Fruit fly (Drosophila melanogaster): ENCODE data around the gene Cpr72Ec.

Gene Cpr72Ec

DNA sequence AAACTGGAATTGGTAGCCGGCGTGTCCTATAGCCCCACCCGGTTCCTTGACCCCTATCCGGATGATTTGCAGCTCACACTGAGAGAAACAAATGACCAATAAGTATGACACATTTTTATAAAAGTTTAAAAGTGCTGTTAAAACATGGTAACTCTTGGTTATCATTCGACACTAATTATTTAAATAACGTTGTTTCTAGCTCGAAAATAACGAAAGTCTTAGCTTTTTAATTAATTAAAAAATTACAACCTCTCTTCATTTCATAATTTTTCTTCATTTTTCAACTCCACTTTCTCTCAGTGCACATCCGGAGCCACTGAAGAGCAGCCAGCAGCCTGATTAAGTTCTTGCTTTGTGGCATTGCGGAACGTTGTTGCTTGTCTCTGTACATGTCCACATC, 3.0 kb downstream of the Cpr72Ec start (continued):
- TF ChIP-seq Med (GFP tag) (peak; percentile 44), Kr (GFP tag; optimal IDR thresholded peaks at IDR 0.05) (no peak), fru (optimal IDR thresholded peaks at IDR 0.05) (no peak), gcm2 (GFP tag; optimal IDR thresholded peaks at IDR 0.05) (no peak), CG2712 (tag; optimal IDR thresholded peaks at IDR 0.05) (no peak), CG12236 (GFP tag; optimal IDR thresholded peaks at IDR 0.05) (no peak), hkb (optimal IDR thresholded peaks at IDR 0.05) (no peak), hkb (GFP tag; IDR thresholded peaks at IDR 0.05) (no peak), eyg (GFP tag; optimal IDR thresholded peaks at IDR 0.05) (no peak), CG7839 (tag; optimal IDR thresholded peaks at IDR 0.05) (peak; percentile 8), nerfin-1 (tag; optimal IDR thresholded peaks at IDR 0.05) (no peak), CG16863 (GFP tag; optimal IDR thresholded peaks at IDR 0.05) (no peak), da (GFP tag; optimal IDR thresholded peaks at IDR 0.05) (no peak), Oaz (GFP tag; IDR thresholded peaks at IDR 0.05) (no peak), CG8290 (GFP tag; optimal IDR thresholded peaks at IDR 0.05) (no peak), CG8290 (tag; optimal IDR thresholded peaks at IDR 0.05) (no peak), CG34422 (GFP tag; IDR thresholded peaks at IDR 0.05) (no peak), Hsf (GFP tag; optimal IDR thresholded peaks at IDR 0.05) (peak; percentile 6), wdn (GFP tag; IDR thresholded peaks at IDR 0.05) (no peak), CG10431 (GFP tag; optimal IDR thresholded peaks at IDR 0.05) (no peak), hb (GFP tag; IDR thresholded peaks at IDR 0.05; ENCODE audit: partially characterized antibody) (no peak), HmgD (GFP tag; optimal IDR thresholded peaks at IDR 0.05) (no peak), HmgZ (tag; optimal IDR thresholded peaks at IDR 0.05) (no peak), Sox100B (GFP tag; optimal IDR thresholded peaks at IDR 0.05) (peak; percentile 6)

DNA sequence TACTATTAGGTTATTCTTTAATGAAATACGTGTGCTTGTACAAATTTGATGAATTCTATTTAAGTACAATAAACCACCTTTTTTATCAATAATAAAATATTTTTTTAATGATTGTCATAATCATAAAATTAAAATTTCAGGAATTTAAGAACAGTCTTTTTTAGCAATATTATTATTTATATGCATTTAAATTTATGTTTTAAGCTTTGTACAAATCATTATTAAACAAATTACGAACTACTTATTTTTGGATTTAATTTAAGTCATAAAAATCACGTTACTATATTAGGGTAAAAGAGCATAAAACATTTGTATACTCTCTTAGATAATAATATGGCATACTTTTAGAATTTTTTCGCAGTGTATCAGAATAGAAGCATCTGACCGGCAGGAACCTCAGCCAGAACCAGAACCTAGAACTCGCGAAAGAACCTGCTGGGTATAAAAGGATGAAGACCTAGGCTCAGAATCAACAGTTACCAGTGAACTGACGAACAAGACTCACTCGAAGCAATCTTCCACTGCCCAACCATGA, 5.0 kb downstream of the Cpr72Ec start, which contains the start of gene Cpr72Ea:
Cpr72Ea (plus strand) TSS at position 485 of the 535 bp plus-strand sequence.
- TF ChIP-seq br (optimal IDR thresholded peaks at IDR 0.05), result no peak

DNA sequence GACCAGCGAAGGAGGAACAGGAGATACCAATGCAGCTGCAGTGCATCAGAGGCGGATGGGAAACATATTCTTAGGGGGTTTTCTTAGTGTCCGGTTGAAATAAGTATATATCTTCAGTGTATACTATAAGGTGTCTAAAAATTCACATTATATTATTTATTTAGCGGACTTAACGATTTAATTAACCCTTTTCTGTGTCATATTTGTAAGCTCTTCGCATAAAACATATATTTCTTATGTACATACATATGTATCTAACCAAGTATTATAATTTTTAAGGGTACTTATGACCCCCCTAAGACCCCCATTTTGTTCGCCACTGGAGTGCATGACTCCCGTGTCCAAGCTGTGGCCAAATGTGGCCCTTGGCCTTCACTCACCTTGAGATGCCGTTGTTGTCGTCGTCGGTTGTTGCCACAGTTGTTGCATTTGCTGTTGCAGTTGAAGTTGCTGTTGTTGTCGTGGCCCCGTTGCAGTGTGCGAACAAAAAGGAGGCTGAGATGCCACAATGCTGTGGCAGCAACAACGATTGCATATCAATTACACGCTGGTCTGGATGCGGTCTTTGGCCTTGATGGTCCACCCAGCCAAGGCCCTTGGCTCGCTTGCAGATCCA, 5.8 kb downstream of the Cpr72Ec start:
- TF ChIP-seq CG13296 (GFP tag; optimal IDR thresholded peaks at IDR 0.05), result no peak
- 0 out of 3 replicates have a peak, but pooled peaks have one; percentile 28 for TF ChIP-seq hb (GFP tag; IDR thresholded peaks at IDR 0.05; ENCODE audit: partially characterized antibody)
- TF ChIP-seq gt (GFP tag; IDR thresholded peaks at IDR 0.05), result no peak
- TF ChIP-seq Drgx (GFP tag; IDR thresholded peaks at IDR 0.05), result peak; percentile 21; the same call in 1 of the 2 replicates
- TF ChIP-seq CG9932 (GFP tag; IDR thresholded peaks at IDR 0.05), result 0 out of 2 replicates have a peak, but pooled peaks have one; percentile 12
- TF ChIP-seq zen (tag; optimal IDR thresholded peaks at IDR 0.05), result no peak
- no peak for TF ChIP-seq tup (GFP tag; optimal IDR thresholded peaks at IDR 0.05)
- TF ChIP-seq Dbx (GFP tag; IDR thresholded peaks at IDR 0.05), result 0 out of 3 replicates have a peak, but pooled peaks have one; percentile 12
- no peak for TF ChIP-seq ranshi (GFP tag; IDR thresholded peaks at IDR 0.05)
- peak; percentile 7; the same call in 1 of the 2 replicates for TF ChIP-seq CG3847 (GFP tag; IDR thresholded peaks at IDR 0.05)
- TF ChIP-seq CG10267 (tag; optimal IDR thresholded peaks at IDR 0.05), result no peak
- no peak for TF ChIP-seq org-1 (GFP tag; optimal IDR thresholded peaks at IDR 0.05)
- no peak for TF ChIP-seq CG3407 (GFP tag; optimal IDR thresholded peaks at IDR 0.05)
- TF ChIP-seq CG8478 (optimal IDR thresholded peaks at IDR 0.05), result peak; percentile 45
- TF ChIP-seq onecut (GFP tag; IDR thresholded peaks at IDR 0.05), result no peak
- TF ChIP-seq Neu2 (GFP tag; optimal IDR thresholded peaks at IDR 0.05; ENCODE audit: borderline replicate concordance), result no peak
- TF ChIP-seq cad (GFP tag; optimal IDR thresholded peaks at IDR 0.05), result no peak
- peak in 1 of 2 experiments; percentile 89 for TF ChIP-seq bsh (GFP tag; optimal IDR thresholded peaks at IDR 0.05)
- TF ChIP-seq nom (GFP tag; optimal IDR thresholded peaks at IDR 0.05), result peak; percentile 94
- no peak for TF ChIP-seq ab (GFP tag; optimal IDR thresholded peaks at IDR 0.05)
- no peak for TF ChIP-seq CG1602 (GFP tag; optimal IDR thresholded peaks at IDR 0.05)
- no peak for TF ChIP-seq Ets97D (GFP tag; optimal IDR thresholded peaks at IDR 0.05)
- TF ChIP-seq Med (GFP tag), result peak; percentile 57
